Fruit fly (Drosophila melanogaster) whole organism, embryonic: ENCODE measurements around the gene CG15153.

ENCODE experiments used
- CG1603 ChIP-seq: fragments of 200-800 bp; sonication (Bioruptor generic); optimal IDR thresholded peaks from 2 replicates; lab custom pipeline; 2019; ENCODE audit warnings: missing biosample characterization, mild to moderate bottlenecking, missing genetic modification characterization, moderate library complexity
- CG5180 ChIP-seq: fragments of 200-800 bp; sonication (Bioruptor generic); optimal IDR thresholded peaks from 3 replicates; lab custom pipeline; 2017; ENCODE audit warnings: missing biosample characterization, missing genetic modification characterization, mild to moderate bottlenecking, moderate library complexity, missing genetic modification reagents
- CG5953 ChIP-seq: fragments of 200-800 bp; sonication (Bioruptor generic); IDR thresholded peaks from 2 replicates; pipeline ENCODE4 v1.3.6; 2022; ENCODE audit warnings: missing biosample characterization, missing genetic modification characterization
- Hr39 ChIP-seq: fragments of >200 bp; optimal IDR thresholded peaks from 2 replicates; lab custom pipeline; 2017
- Oli ChIP-seq: fragments of 200-800 bp; sonication (Bioruptor generic); optimal IDR thresholded peaks from 2 replicates; lab custom pipeline; 2018; ENCODE audit warnings: missing biosample characterization, mild to moderate bottlenecking, missing genetic modification characterization, moderate library complexity
- dati ChIP-seq: fragments of 200-800 bp; sonication (Bioruptor generic); IDR thresholded peaks from 2 replicates; pipeline ENCODE4 v1.3.6; 2022; ENCODE audit warnings: missing biosample characterization, missing genetic modification characterization
- dm ChIP-seq: fragments of 200-800 bp; sonication (Bioruptor generic); optimal IDR thresholded peaks from 3 replicates; lab custom pipeline; 2016; ENCODE audit warnings: missing biosample characterization, missing genetic modification characterization
- fu2 ChIP-seq: fragments of 200-800 bp; sonication (Bioruptor generic); optimal IDR thresholded peaks from 2 replicates; lab custom pipeline; 2016; ENCODE audit warnings: missing biosample characterization, missing genetic modification characterization
- gro ChIP-seq: fragments of 200-800 bp; sonication (Bioruptor generic); optimal IDR thresholded peaks from 2 replicates; lab custom pipeline; 2016; ENCODE audit warnings: missing biosample characterization, missing genetic modification characterization
- lov ChIP-seq, 2 experiments: fragments of 200-800 bp in 1 of 2; fragments of >200 bp in 1 of 2; sonication (Bioruptor generic) in 1 of 2; IDR thresholded peaks in 1 of 2; optimal IDR thresholded peaks in 1 of 2; 2 replicates in 1 of 2; 3 replicates in 1 of 2; pipeline versions ENCODE4 v1.3.6 to Lab custom; 2017 to 2022; ENCODE audit warnings: missing biosample characterization in 1 of 2, missing genetic modification characterization in 1 of 2
- oc ChIP-seq: fragments of 200-800 bp; sonication (Bioruptor generic); optimal IDR thresholded peaks from 2 replicates; lab custom pipeline; 2018; ENCODE audit warnings: missing biosample characterization, mild to moderate bottlenecking, missing genetic modification characterization, moderate library complexity
- pita ChIP-seq: fragments of 200-800 bp; sonication (Bioruptor generic); optimal IDR thresholded peaks from 2 replicates; lab custom pipeline; 2017; ENCODE audit warnings: missing biosample characterization, mild to moderate bottlenecking, missing genetic modification characterization
- repo ChIP-seq: fragments of 200-800 bp; sonication (Bioruptor generic); optimal IDR thresholded peaks from 2 replicates; lab custom pipeline; 2016; ENCODE audit warnings: missing biosample characterization, missing genetic modification characterization

DNA sequence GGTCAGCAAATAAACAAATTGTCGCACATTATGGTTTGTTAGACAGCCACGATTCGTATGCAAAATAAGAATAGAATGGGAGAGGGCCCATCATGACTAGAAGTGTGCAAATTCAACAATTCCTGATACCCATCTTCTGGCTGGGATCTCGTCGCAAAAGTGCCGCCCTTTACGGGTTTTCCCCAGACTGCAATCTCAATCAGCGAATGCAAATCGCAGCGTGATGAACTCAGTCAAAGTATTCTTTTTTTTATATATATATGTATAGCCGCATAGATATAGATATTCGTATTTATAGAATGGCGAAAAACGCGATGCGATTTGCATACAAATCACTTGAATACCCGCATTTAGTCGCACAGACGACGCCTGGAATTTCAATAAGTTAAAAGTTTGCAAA is 30.9 kb upstream of the CG15153 start:
- TF ChIP-seq CG5180 (GFP tag; lab: Kevin White, UChicago) (no peak), CG5953 (GFP tag; lab: Robert Waterston, UW) (no peak), dm (GFP tag; lab: Kevin White, UChicago) (no peak), CG1603 (no peak), dati (GFP tag; lab: Robert Waterston, UW) (no peak), pita (GFP tag; lab: Kevin White, UChicago) (no peak), Hr39 (lab: Kevin White, UChicago) (no peak), gro (no peak), lov (optimal IDR thresholded peaks at IDR 0.05; lab: Kevin White, UChicago) (no peak), lov (GFP tag; IDR thresholded peaks at IDR 0.05; lab: Robert Waterston, UW) (no peak), fu2 (GFP tag; lab: Kevin White, UChicago) (no peak), repo (no peak), Oli (tag; lab: Kevin White, UChicago) (no peak), oc (no peak)
